Fruit fly (Drosophila melanogaster): Measurements from ENCODE around the gene Qtzl.

Gene Qtzl

dm6 chr2L:12011682-12012655, 16.4 kb downstream of the Qtzl start:
- TF ChIP-seq CG4404 (GFP tag; IDR thresholded peaks at IDR 0.05): no peak
- TF ChIP-seq ssp (GFP tag; IDR thresholded peaks at IDR 0.05): no peak
- no peak for TF ChIP-seq CG4360 (GFP tag; IDR thresholded peaks at IDR 0.05)
- TF ChIP-seq B-H2 (GFP tag; optimal IDR thresholded peaks at IDR 0.05): peak; percentile 74
- no peak for TF ChIP-seq wor (GFP tag; IDR thresholded peaks at IDR 0.05)
- peak; percentile 86 for TF ChIP-seq nmo (GFP tag; optimal IDR thresholded peaks at IDR 0.05)
- TF ChIP-seq CG8388 (GFP tag; optimal IDR thresholded peaks at IDR 0.05): peak; percentile 29
- peak; percentile 99 for TF ChIP-seq CG10543 (GFP tag; optimal IDR thresholded peaks at IDR 0.05)
- TF ChIP-seq CG6854 (GFP tag; optimal IDR thresholded peaks at IDR 0.05): peak; percentile 39
- no peak for TF ChIP-seq ro (GFP tag; IDR thresholded peaks at IDR 0.05)
- TF ChIP-seq mld (GFP tag; IDR thresholded peaks at IDR 0.05; ENCODE audit: partially characterized antibody): no peak
- no peak for TF ChIP-seq CG7928 (GFP tag; optimal IDR thresholded peaks at IDR 0.05)
- TF ChIP-seq chinmo (GFP tag; IDR thresholded peaks at IDR 0.05; ENCODE audit: partially characterized antibody): no peak
- TF ChIP-seq MESR4 (GFP tag; optimal IDR thresholded peaks at IDR 0.05): peak; percentile 4
- peak in 1 of 2 experiments; percentile 60 for TF ChIP-seq insv (GFP tag; optimal IDR thresholded peaks at IDR 0.05)
- TF ChIP-seq CG11456 (GFP tag; IDR thresholded peaks at IDR 0.05): no peak
- peak; percentile 50 for TF ChIP-seq trem (tag; optimal IDR thresholded peaks at IDR 0.05)
- TF ChIP-seq CG15696 (tag; optimal IDR thresholded peaks at IDR 0.05): peak; percentile 60
- TF ChIP-seq CG2889 (GFP tag; IDR thresholded peaks at IDR 0.05): no peak
- TF ChIP-seq YL-1 (GFP tag; optimal IDR thresholded peaks at IDR 0.05): peak; percentile 44
- no peak for TF ChIP-seq Adf1 (GFP tag; IDR thresholded peaks at IDR 0.05)
- TF ChIP-seq CG12155 (GFP tag; optimal IDR thresholded peaks at IDR 0.05): peak; percentile 70
- TF ChIP-seq CG30403 (GFP tag; optimal IDR thresholded peaks at IDR 0.05): peak; percentile 72
- no peak for TF ChIP-seq dan (GFP tag; IDR thresholded peaks at IDR 0.05)
- no peak for TF ChIP-seq hb (GFP tag; IDR thresholded peaks at IDR 0.05; ENCODE audit: partially characterized antibody)
- peak; percentile 26 for TF ChIP-seq CG8281 (tag; optimal IDR thresholded peaks at IDR 0.05)
- TF ChIP-seq gcm2 (GFP tag; optimal IDR thresholded peaks at IDR 0.05): peak; percentile 48
- TF ChIP-seq slou (GFP tag; optimal IDR thresholded peaks at IDR 0.05): peak; percentile 13
- peak; percentile 5 for TF ChIP-seq CG15011 (GFP tag; optimal IDR thresholded peaks at IDR 0.05)
- TF ChIP-seq hkb (optimal IDR thresholded peaks at IDR 0.05): peak; percentile 58
- no peak for TF ChIP-seq hkb (GFP tag; IDR thresholded peaks at IDR 0.05)
- no peak for TF ChIP-seq CG17802 (tag; optimal IDR thresholded peaks at IDR 0.05)
- TF ChIP-seq CrebB (tag; optimal IDR thresholded peaks at IDR 0.05): peak; percentile 72
- peak; percentile 67 for TF ChIP-seq CG10209 (GFP tag; optimal IDR thresholded peaks at IDR 0.05)
- TF ChIP-seq CG6254 (GFP tag; optimal IDR thresholded peaks at IDR 0.05): peak; percentile 59
- peak; percentile 78 for TF ChIP-seq chn (GFP tag; optimal IDR thresholded peaks at IDR 0.05)
- peak; percentile 88 for TF ChIP-seq Nf-YB (GFP tag; optimal IDR thresholded peaks at IDR 0.05)
- peak; percentile 85 for TF ChIP-seq Side (GFP tag; optimal IDR thresholded peaks at IDR 0.05)
- peak; percentile 35 for TF ChIP-seq CG8359 (GFP tag; optimal IDR thresholded peaks at IDR 0.05; ENCODE audit: borderline replicate concordance)
- TF ChIP-seq Ptx1 (GFP tag; IDR thresholded peaks at IDR 0.05): no peak
- TF ChIP-seq ranshi (GFP tag; IDR thresholded peaks at IDR 0.05): no peak
- no peak for TF ChIP-seq CG17361 (GFP tag; IDR thresholded peaks at IDR 0.05)
- TF ChIP-seq sim (GFP tag; IDR thresholded peaks at IDR 0.05): no peak
- TF ChIP-seq Six4 (GFP tag; optimal IDR thresholded peaks at IDR 0.05): peak; percentile 58
- peak; percentile 48 for TF ChIP-seq ewg (GFP tag; optimal IDR thresholded peaks at IDR 0.05)
- peak; percentile 54 for TF ChIP-seq HmgD (GFP tag; optimal IDR thresholded peaks at IDR 0.05)
- peak; percentile 90 for TF ChIP-seq Fer1 (GFP tag; optimal IDR thresholded peaks at IDR 0.05)
- TF ChIP-seq CG17385 (GFP tag; optimal IDR thresholded peaks at IDR 0.05): peak; percentile 49
- peak; percentile 69 for TF ChIP-seq Hand (GFP tag; optimal IDR thresholded peaks at IDR 0.05)

Data from whole organism, embryonic.